Fruit fly (Drosophila melanogaster) whole organism, embryonic: ENCODE measurements around the gene Atac2.
A peak's percentile ranks its signal among the peaks of the same experiment; 100 is the strongest.

Experiments
- Awh ChIP-seq: fragments of 200-800 bp; sonication (Bioruptor generic); IDR thresholded peaks from 2 replicates; pipeline ENCODE4, ENCODE4 v1.3.6; 2022; ENCODE audit warnings: missing biosample characterization, missing genetic modification characterization
- CG10147 ChIP-seq: fragments of 200-800 bp; sonication (Bioruptor generic); optimal IDR thresholded peaks from 2 replicates; lab custom pipeline; 2019; ENCODE audit warnings: missing biosample characterization, mild to moderate bottlenecking, missing genetic modification characterization, moderate library complexity
- CG10543 ChIP-seq: fragments of 200-800 bp; sonication (Bioruptor generic); optimal IDR thresholded peaks from 3 replicates; lab custom pipeline; 2017; ENCODE audit warnings: missing biosample characterization, mild to moderate bottlenecking, missing genetic modification characterization, moderate library complexity
- CG11504 ChIP-seq: fragments of 200-800 bp; sonication (Bioruptor generic); optimal IDR thresholded peaks from 3 replicates; lab custom pipeline; 2019; ENCODE audit warnings: missing biosample characterization, mild to moderate bottlenecking, missing genetic modification characterization, moderate library complexity
- CG13287 ChIP-seq: fragments of 200-800 bp; sonication (Bioruptor generic); IDR thresholded peaks from 2 replicates; pipeline ENCODE4 v1.3.6; 2022; ENCODE audit warnings: missing biosample characterization, missing genetic modification characterization; ENCODE audit not compliant: partially characterized antibody
- CG15073 ChIP-seq: fragments of 200-800 bp; sonication (Bioruptor generic); optimal IDR thresholded peaks from 2 replicates; lab custom pipeline; 2016; ENCODE audit warnings: missing biosample characterization, missing genetic modification characterization
- CG16815 ChIP-seq: fragments of 200-800 bp; sonication (Bioruptor generic); optimal IDR thresholded peaks from 3 replicates; lab custom pipeline; 2017; ENCODE audit warnings: missing biosample characterization, mild to moderate bottlenecking, missing genetic modification characterization
- CG17361 ChIP-seq: fragments of 200-800 bp; sonication (Bioruptor generic); IDR thresholded peaks from 3 replicates; pipeline ENCODE4 v1.3.6; 2022; ENCODE audit warnings: missing biosample characterization, missing genetic modification characterization
- CG17612 ChIP-seq: fragments of 200-800 bp; sonication (Bioruptor generic); IDR thresholded peaks from 2 replicates; pipeline ENCODE4 v1.3.6; 2022; ENCODE audit warnings: missing biosample characterization, missing genetic modification characterization
- CG1832 ChIP-seq: fragments of 200-800 bp; sonication (Bioruptor generic); optimal IDR thresholded peaks from 2 replicates; lab custom pipeline; 2017; ENCODE audit warnings: missing biosample characterization, mild to moderate bottlenecking, missing genetic modification characterization, inconsistent platforms
- CG3281 ChIP-seq: fragments of 200-800 bp; sonication (Bioruptor generic); optimal IDR thresholded peaks from 3 replicates; lab custom pipeline; 2017; ENCODE audit warnings: missing biosample characterization, mild to moderate bottlenecking, missing genetic modification characterization
- CG34422 ChIP-seq: fragments of 200-800 bp; sonication (Bioruptor generic); IDR thresholded peaks from 3 replicates; pipeline ENCODE4 v1.3.6; 2022; ENCODE audit warnings: missing biosample characterization, missing genetic modification characterization
- CG5245 ChIP-seq: fragments of 200-800 bp; sonication (Bioruptor generic); optimal IDR thresholded peaks from 3 replicates; lab custom pipeline; 2016; ENCODE audit warnings: missing biosample characterization, missing genetic modification characterization
- CG6813 ChIP-seq: fragments of 200-800 bp; sonication (Bioruptor generic); optimal IDR thresholded peaks from 2 replicates; lab custom pipeline; 2017; ENCODE audit warnings: missing biosample characterization, missing genetic modification characterization, mild to moderate bottlenecking, moderate library complexity, missing genetic modification reagents
- CG7556 ChIP-seq: fragments of 200-800 bp; sonication (Bioruptor generic); optimal IDR thresholded peaks from 2 replicates; lab custom pipeline; 2017; ENCODE audit warnings: missing biosample characterization, mild to moderate bottlenecking, missing genetic modification characterization
- CG7987 ChIP-seq: fragments of 200-800 bp; sonication (Bioruptor generic); optimal IDR thresholded peaks from 2 replicates; lab custom pipeline; 2018; ENCODE audit warnings: missing biosample characterization, mild to moderate bottlenecking, missing genetic modification characterization, moderate library complexity
- CG8089 ChIP-seq: fragments of 200-800 bp; sonication (Bioruptor generic); optimal IDR thresholded peaks from 3 replicates; lab custom pipeline; 2016; ENCODE audit warnings: missing biosample characterization, missing genetic modification characterization
- CG8290 ChIP-seq, 3 experiments: fragments of 200-800 bp; sonication (Bioruptor generic); optimal IDR thresholded peaks; 2 replicates each; lab custom pipeline; 2016 to 2019; ENCODE audit warnings: missing biosample characterization in 3 of 3, missing genetic modification characterization in 3 of 3, mild to moderate bottlenecking in 2 of 3, moderate library complexity in 1 of 3
- CG9215 ChIP-seq: fragments of 200-800 bp; sonication (Bioruptor generic); IDR thresholded peaks from 2 replicates; pipeline ENCODE4 v1.3.6; 2022; ENCODE audit warnings: missing biosample characterization, missing genetic modification characterization
- Dek ChIP-seq: fragments of 200-800 bp; sonication (Bioruptor generic); optimal IDR thresholded peaks from 3 replicates; lab custom pipeline; 2019; ENCODE audit warnings: missing biosample characterization, mild to moderate bottlenecking, missing genetic modification characterization, moderate library complexity
- Drgx ChIP-seq: fragments of 200-800 bp; sonication (Bioruptor generic); IDR thresholded peaks from 2 replicates; pipeline ENCODE4 v1.3.6; 2022; ENCODE audit warnings: missing biosample characterization, missing genetic modification characterization
- Ets65A ChIP-seq: fragments of 200-800 bp; sonication (Bioruptor generic); peaks from one replicate; lab custom pipeline; 2016; ENCODE audit warnings: missing biosample characterization, missing genetic modification characterization
- Hmx ChIP-seq: fragments of 200-800 bp; sonication (Bioruptor generic); optimal IDR thresholded peaks from 2 replicates; lab custom pipeline; 2016; ENCODE audit warnings: missing biosample characterization, missing genetic modification characterization
- Hr51 ChIP-seq, 2 experiments: fragments of 200-800 bp; sonication (Bioruptor generic); optimal IDR thresholded peaks; 2 replicates in 1 of 2; 3 replicates in 1 of 2; lab custom pipeline; 2016 to 2018; ENCODE audit warnings: missing biosample characterization in 2 of 2, missing genetic modification characterization in 2 of 2, mild to moderate bottlenecking in 1 of 2, moderate library complexity in 1 of 2
- Hr78 ChIP-seq, 2 experiments: fragments of 200-800 bp in 1 of 2; fragments of >200 bp in 1 of 2; sonication (Bioruptor generic) in 1 of 2; optimal IDR thresholded peaks; 2 replicates each; lab custom pipeline; 2017 to 2019; ENCODE audit warnings: missing biosample characterization in 2 of 2, missing genetic modification characterization in 2 of 2, mild to moderate bottlenecking in 1 of 2, moderate library complexity in 1 of 2
- Med ChIP-seq: fragments of 200-800 bp; sonication (Bioruptor generic); peaks from one replicate; lab custom pipeline; 2016; ENCODE audit warnings: missing biosample characterization, missing genetic modification characterization, mild to moderate bottlenecking, inconsistent platforms, moderate library complexity
- Rx ChIP-seq: fragments of 200-800 bp; sonication (Bioruptor generic); IDR thresholded peaks from 2 replicates; pipeline ENCODE4 v1.3.6; 2022; ENCODE audit warnings: missing biosample characterization, missing genetic modification characterization
- chinmo ChIP-seq: fragments of 200-800 bp; sonication (Bioruptor generic); IDR thresholded peaks from 4 replicates; pipeline ENCODE4 v1.3.6; 2022; ENCODE audit warnings: missing biosample characterization, missing genetic modification characterization; ENCODE audit not compliant: partially characterized antibody
- chm ChIP-seq: fragments of 200-800 bp; sonication (Bioruptor generic); IDR thresholded peaks from 2 replicates; pipeline ENCODE4 v1.3.6; 2022; ENCODE audit warnings: missing biosample characterization, missing genetic modification characterization
- ci ChIP-seq: fragments of 200-800 bp; sonication (Bioruptor generic); IDR thresholded peaks from 3 replicates; pipeline ENCODE4 v1.3.6; 2022; ENCODE audit warnings: missing biosample characterization, missing genetic modification characterization
- cwo ChIP-seq: fragments of 200-800 bp; sonication (Bioruptor generic); optimal IDR thresholded peaks from 3 replicates; lab custom pipeline; 2017; ENCODE audit warnings: missing biosample characterization, missing genetic modification characterization, mild to moderate bottlenecking, moderate library complexity, missing genetic modification reagents
- da ChIP-seq: fragments of 200-800 bp; sonication (Bioruptor generic); optimal IDR thresholded peaks from 2 replicates; lab custom pipeline; 2016; ENCODE audit warnings: missing biosample characterization, missing genetic modification characterization
- gcm ChIP-seq: fragments of 200-800 bp; sonication (Bioruptor generic); optimal IDR thresholded peaks from 2 replicates; lab custom pipeline; 2019; ENCODE audit warnings: missing biosample characterization, mild to moderate bottlenecking, missing genetic modification characterization, moderate library complexity
- gem ChIP-seq: fragments of 200-800 bp; sonication (Bioruptor generic); optimal IDR thresholded peaks from 2 replicates; lab custom pipeline; 2019; ENCODE audit warnings: missing biosample characterization, mild to moderate bottlenecking, missing genetic modification characterization, moderate library complexity
- gsb ChIP-seq: fragments of 200-800 bp; sonication (Bioruptor generic); IDR thresholded peaks from 2 replicates; pipeline ENCODE4 v1.3.6; 2022; ENCODE audit warnings: missing biosample characterization, missing genetic modification characterization
- gsb-n ChIP-seq: fragments of 200-800 bp; sonication (Bioruptor generic); optimal IDR thresholded peaks from 3 replicates; lab custom pipeline; 2018; ENCODE audit warnings: missing biosample characterization, mild to moderate bottlenecking, missing genetic modification characterization
- jing ChIP-seq: fragments of 200-800 bp; sonication (Bioruptor generic); optimal IDR thresholded peaks from 2 replicates; lab custom pipeline; 2018; ENCODE audit warnings: missing biosample characterization, mild to moderate bottlenecking, missing genetic modification characterization
- nom ChIP-seq: fragments of 200-800 bp; sonication (Bioruptor generic); optimal IDR thresholded peaks from 2 replicates; lab custom pipeline; 2017; ENCODE audit warnings: missing biosample characterization, missing genetic modification characterization, mild to moderate bottlenecking, moderate library complexity, missing genetic modification reagents
- phol ChIP-seq: fragments of 200-800 bp; sonication (Bioruptor generic); optimal IDR thresholded peaks from 3 replicates; lab custom pipeline; 2018; ENCODE audit warnings: missing biosample characterization, mild to moderate bottlenecking, missing genetic modification characterization, moderate library complexity
- row ChIP-seq: fragments of 200-800 bp; sonication (Bioruptor generic); IDR thresholded peaks from 3 replicates; pipeline ENCODE4 v1.3.6; 2022; ENCODE audit warnings: missing biosample characterization, missing genetic modification characterization
- sens ChIP-seq: fragments of 200-800 bp; sonication (Bioruptor generic); peaks from one replicate; lab custom pipeline; 2016; ENCODE audit warnings: missing biosample characterization, missing genetic modification characterization
- sug ChIP-seq: fragments of 200-800 bp; optimal IDR thresholded peaks from 2 replicates; lab custom pipeline; 2019; ENCODE audit warnings: missing biosample characterization, mild to moderate bottlenecking, missing genetic modification characterization, moderate library complexity
- tll ChIP-seq, 2 experiments: fragments of 200-800 bp in 1 of 2; fragments of >200 bp in 1 of 2; sonication (Bioruptor generic) in 1 of 2; optimal IDR thresholded peaks; 2 replicates each; lab custom pipeline; 2017 to 2019; ENCODE audit warnings: missing biosample characterization in 2 of 2, missing genetic modification characterization in 2 of 2, mild to moderate bottlenecking in 1 of 2, moderate library complexity in 1 of 2
- z ChIP-seq: fragments of 200-800 bp; sonication (Bioruptor generic); IDR thresholded peaks from 3 replicates; pipeline ENCODE4 v1.3.6; 2022; ENCODE audit warnings: missing biosample characterization, missing genetic modification characterization
- zen2 ChIP-seq: fragments of 200-800 bp; sonication (Bioruptor generic); IDR thresholded peaks from 3 replicates; pipeline ENCODE4 v1.3.6; 2022; ENCODE audit warnings: missing biosample characterization, missing genetic modification characterization; ENCODE audit not compliant: partially characterized antibody

Atac2 gene

DNA sequence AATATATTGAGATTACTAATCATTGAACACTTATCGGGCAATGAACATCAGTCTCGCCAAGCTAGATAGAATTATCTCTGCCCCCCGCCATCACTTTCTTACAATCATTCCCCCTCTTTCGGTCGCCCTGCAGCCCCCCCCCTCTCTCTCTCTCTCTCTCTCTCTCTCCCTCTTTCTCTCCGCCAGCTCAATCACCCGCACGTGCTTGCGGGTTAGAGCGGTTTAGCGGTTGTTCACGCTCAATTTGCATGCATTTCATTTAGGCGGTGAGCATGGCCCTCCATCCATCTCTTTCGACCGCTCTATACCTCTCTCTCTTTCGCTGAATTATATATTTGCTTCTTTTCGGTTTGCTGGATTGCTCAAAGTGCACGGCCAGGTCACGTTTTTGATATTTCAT lies 17.1 kb upstream of the Atac2 start (continued):
- TF ChIP-seq CG1832 (GFP tag; lab: Kevin White, UChicago) (peak; percentile 76), CG13287 (0 out of 2 replicates have a peak, but pooled peaks have one; percentile 14), CG8089 (no peak), cwo (GFP tag; lab: Kevin White, UChicago) (peak; percentile 91), z (peak; percentile 57; the same call in 1 of the 3 replicates), gcm (GFP tag; lab: Kevin White, UChicago) (peak; percentile 34), sug (tag; lab: Kevin White, UChicago) (peak; percentile 29), Hr78 (GFP tag; optimal IDR thresholded peaks at IDR 0.05; lab: Kevin White, UChicago) (peak in 1 of 2 experiments; percentile 26), gsb (no peak), CG34422 (GFP tag; lab: Robert Waterston, UW) (no peak), CG17361 (GFP tag; lab: Robert Waterston, UW) (no peak), da (GFP tag; lab: Kevin White, UChicago) (peak; percentile 31), sens (peak; percentile 55), Hr51 (GFP tag; optimal IDR thresholded peaks at IDR 0.05; lab: Kevin White, UChicago) (no peak), tll (GFP tag; optimal IDR thresholded peaks at IDR 0.05; lab: Kevin White, UChicago) (peak in 1 of 2 experiments; percentile 50), jing (no peak), CG10147 (GFP tag; lab: Kevin White, UChicago) (no peak), CG16815 (GFP tag; lab: Kevin White, UChicago) (no peak), CG5245 (GFP tag; lab: Kevin White, UChicago) (no peak), CG7556 (no peak), Dek (tag; lab: Kevin White, UChicago) (no peak), CG15073 (GFP tag; lab: Kevin White, UChicago) (no peak), phol (tag; lab: Kevin White, UChicago) (no peak), CG9215 (no peak), ci (GFP tag; lab: Robert Waterston, UW) (0 out of 3 replicates have a peak, but pooled peaks have one; percentile 21), CG17612 (no peak), gsb-n (tag; lab: Kevin White, UChicago) (peak; percentile 69), Rx (GFP tag; lab: Robert Waterston, UW) (no peak), CG6813 (GFP tag; lab: Kevin White, UChicago) (no peak), chinmo (GFP tag; lab: Robert Waterston, UW) (0 out of 4 replicates have a peak, but pooled peaks have one; percentile 59), Ets65A (GFP tag; lab: Kevin White, UChicago) (no peak), CG8290 (GFP tag; optimal IDR thresholded peaks at IDR 0.05; lab: Kevin White, UChicago) (no peak), CG8290 (tag; optimal IDR thresholded peaks at IDR 0.05; lab: Kevin White, UChicago) (peak in 1 of 2 experiments; percentile 7), Hmx (GFP tag; lab: Kevin White, UChicago) (no peak), CG7987 (peak; percentile 49)

DNA sequence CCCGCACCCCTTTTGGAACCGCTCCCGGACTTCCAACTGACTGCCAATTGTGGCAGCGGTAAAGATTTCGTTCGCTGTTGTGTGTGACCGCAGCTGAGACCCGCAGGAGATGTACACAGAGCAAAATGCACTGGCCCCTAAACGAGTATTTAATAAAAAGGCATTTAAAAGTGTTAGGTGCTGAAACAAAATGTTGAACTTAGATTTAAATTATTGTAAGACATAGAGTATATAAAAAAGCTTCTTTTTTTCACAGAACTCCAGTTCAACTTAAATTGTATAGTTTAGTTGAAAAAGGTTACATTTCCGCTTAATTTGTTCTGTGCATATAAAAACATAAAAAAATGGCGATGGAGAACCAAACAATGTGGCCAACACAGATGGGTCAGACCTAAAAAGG lies 16.1 kb upstream of the Atac2 start:
- TF ChIP-seq nom (GFP tag; lab: Kevin White, UChicago) (peak; percentile 18), CG3281 (GFP tag; lab: Kevin White, UChicago) (no peak), phol (tag; lab: Kevin White, UChicago) (peak; percentile 1), Med (peak; percentile 43), chm (no peak), CG10543 (GFP tag; lab: Kevin White, UChicago) (no peak), ci (GFP tag; lab: Robert Waterston, UW) (0 out of 3 replicates have a peak, but pooled peaks have one; percentile 9), zen2 (GFP tag; lab: Robert Waterston, UW) (no peak), gem (tag; lab: Kevin White, UChicago) (peak; percentile 11), Drgx (GFP tag; lab: Robert Waterston, UW) (peak; percentile 82), Awh (GFP tag; lab: Robert Waterston, UW) (0 out of 2 replicates have a peak, but pooled peaks have one; percentile 4), row (GFP tag; lab: Robert Waterston, UW) (peak; percentile 31; the same call in 1 of the 3 replicates), CG11504 (tag; lab: Kevin White, UChicago) (peak; percentile 5), sens (peak; percentile 69)
- TF ChIP-seq, all 482 proteins: peak for 10
